Worm (Caenorhabditis elegans) whole organism, midembryonic: Measurements from ENCODE around the gene hlh-29.

Experiments
- T22C8.4 ChIP-seq: fragments of 200-800 bp; sonication (Bioruptor generic); IDR thresholded peaks from 2 replicates; pipeline ENCODE4 v1.3.6; 2022; ENCODE audit warnings: missing genetic modification characterization, missing compliant biosample characterization
- cog-1 ChIP-seq: sonication (generic microtip); optimal IDR thresholded peaks from 2 replicates; lab custom pipeline; 2016; ENCODE audit warnings: missing genetic modification characterization, missing compliant biosample characterization
- flt-1 ChIP-seq: fragments of 200-800 bp; sonication (Bioruptor generic); IDR thresholded peaks from 2 replicates; pipeline ENCODE4 v1.3.6; 2022; ENCODE audit warnings: missing genetic modification characterization, missing compliant biosample characterization
- klf-2 ChIP-seq: fragments of 200-800 bp; sonication (Bioruptor generic); conservative IDR thresholded peaks from 2 replicates; pipeline ENCODE4 v1.3.6; 2022; ENCODE audit warnings: missing genetic modification reagents, missing genetic modification characterization, missing compliant biosample characterization
- med-1 ChIP-seq: sonication (generic microtip); optimal IDR thresholded peaks from 2 replicates; lab custom pipeline; 2017; ENCODE audit warnings: missing genetic modification characterization, mild to moderate bottlenecking, missing compliant biosample characterization, antibody characterized with exemption, missing genetic modification reagents; ENCODE audit not compliant: insufficient read depth
- ref-1 ChIP-seq: fragments of 200-800 bp; sonication (Bioruptor generic); conservative IDR thresholded peaks from 2 replicates; pipeline ENCODE4 v1.3.6; 2022; ENCODE audit warnings: missing genetic modification reagents, missing genetic modification characterization, missing compliant biosample characterization
- tab-1 ChIP-seq: fragments of 200-800 bp; sonication (Bioruptor generic); IDR thresholded peaks from 2 replicates; pipeline ENCODE4 v1.3.6; 2022; ENCODE audit warnings: missing genetic modification characterization, missing compliant biosample characterization
- ztf-23 ChIP-seq: fragments of 200-800 bp; sonication (Bioruptor generic); IDR thresholded peaks from 2 replicates; pipeline ENCODE4 v1.3.6; 2022; ENCODE audit warnings: missing genetic modification reagents, missing genetic modification characterization, missing compliant biosample characterization
- ztf-29 ChIP-seq: fragments of 200-800 bp; sonication (Bioruptor generic); IDR thresholded peaks from 2 replicates; pipeline ENCODE4 v1.3.6; 2022; ENCODE audit warnings: missing genetic modification reagents, missing genetic modification characterization, missing compliant biosample characterization

hlh-29 gene

ce11 chrX:17537568-17537967 lies 10.9 kb downstream of the hlh-29 start:
- TF ChIP-seq flt-1 (GFP tag; lab: Robert Waterston, UW) (no peak), cog-1 (tag; lab: Kevin White, UChicago) (no peak), ztf-29 (GFP tag; lab: Robert Waterston, UW) (no peak), ztf-23 (GFP tag; lab: Robert Waterston, UW) (no peak), med-1 (GFP tag; lab: Kevin White, UChicago) (no peak), klf-2 (GFP tag; lab: Robert Waterston, UW) (no peak), T22C8.4 (GFP tag; lab: Robert Waterston, UW) (no peak), ref-1 (no peak), tab-1 (GFP tag; lab: Robert Waterston, UW) (no peak)

ce11 chrX:17534877-17535276 lies 13.6 kb downstream of the hlh-29 start:
- no peak for TF ChIP-seq cog-1 (tag; lab: Kevin White, UChicago)
- TF ChIP-seq med-1 (GFP tag; lab: Kevin White, UChicago): no peak
- TF ChIP-seq ref-1: no peak

ce11 chrX:17534014-17534465 lies 14.4 kb downstream of the hlh-29 start, which contains the start of gene F31A3.3:
Gene F31A3.3, minus strand, starts transcription at chrX:17534064.
- no peak for TF ChIP-seq tab-1 (GFP tag; lab: Robert Waterston, UW)
- no peak for TF ChIP-seq ztf-29 (GFP tag; lab: Robert Waterston, UW)
- TF ChIP-seq flt-1 (GFP tag; lab: Robert Waterston, UW): no peak
- TF ChIP-seq med-1 (GFP tag; lab: Kevin White, UChicago): no peak
- TF ChIP-seq klf-2 (GFP tag; lab: Robert Waterston, UW): no peak
- TF ChIP-seq cog-1 (tag; lab: Kevin White, UChicago): no peak
- TF ChIP-seq T22C8.4 (GFP tag; lab: Robert Waterston, UW): no peak
- TF ChIP-seq ref-1: no peak
- TF ChIP-seq ztf-23 (GFP tag; lab: Robert Waterston, UW): no peak

DNA sequence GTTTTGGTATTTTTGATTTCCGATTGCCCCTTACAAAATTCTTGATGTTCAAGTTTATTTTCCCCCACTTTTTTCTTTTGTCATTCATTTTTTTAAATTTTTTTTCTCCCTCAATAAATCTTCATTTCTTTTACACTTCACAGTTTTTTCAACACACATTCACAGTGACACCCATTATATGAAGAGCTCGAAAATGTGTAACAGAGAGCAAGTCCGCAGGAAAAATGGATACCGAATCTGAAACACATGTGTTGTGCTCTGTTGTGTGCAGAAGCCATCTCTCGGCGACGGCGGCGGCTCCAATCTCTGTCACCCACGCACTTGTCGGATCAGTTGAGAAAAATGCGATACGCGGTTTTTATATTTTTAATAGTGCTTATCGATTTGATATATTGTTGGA lies 20.4 kb downstream of the hlh-29 start, which contains the start of gene sup-10:
sup-10 (plus strand) TSS at position 277 of the 400 bp plus-strand sequence.
- TF ChIP-seq tab-1 (GFP tag; lab: Robert Waterston, UW) (no peak), T22C8.4 (GFP tag; lab: Robert Waterston, UW) (no peak), ztf-23 (GFP tag; lab: Robert Waterston, UW) (no peak), ztf-29 (GFP tag; lab: Robert Waterston, UW) (no peak), klf-2 (GFP tag; lab: Robert Waterston, UW) (no peak)

ce11 chrX:17527377-17527776 lies 21.1 kb downstream of the hlh-29 start:
- no peak for TF ChIP-seq cog-1 (tag; lab: Kevin White, UChicago)
- no peak for TF ChIP-seq med-1 (GFP tag; lab: Kevin White, UChicago)
- no peak for TF ChIP-seq T22C8.4 (GFP tag; lab: Robert Waterston, UW)
- TF ChIP-seq ref-1: no peak
- no peak for TF ChIP-seq ztf-29 (GFP tag; lab: Robert Waterston, UW)
- TF ChIP-seq ztf-23 (GFP tag; lab: Robert Waterston, UW): no peak
- TF ChIP-seq flt-1 (GFP tag; lab: Robert Waterston, UW): no peak
- no peak for TF ChIP-seq klf-2 (GFP tag; lab: Robert Waterston, UW)
- no peak for TF ChIP-seq tab-1 (GFP tag; lab: Robert Waterston, UW)

ce11 chrX:17521425-17521824 lies 27.0 kb downstream of the hlh-29 start:
- TF ChIP-seq med-1 (GFP tag; lab: Kevin White, UChicago): no peak
- no peak for TF ChIP-seq ztf-29 (GFP tag; lab: Robert Waterston, UW)

DNA sequence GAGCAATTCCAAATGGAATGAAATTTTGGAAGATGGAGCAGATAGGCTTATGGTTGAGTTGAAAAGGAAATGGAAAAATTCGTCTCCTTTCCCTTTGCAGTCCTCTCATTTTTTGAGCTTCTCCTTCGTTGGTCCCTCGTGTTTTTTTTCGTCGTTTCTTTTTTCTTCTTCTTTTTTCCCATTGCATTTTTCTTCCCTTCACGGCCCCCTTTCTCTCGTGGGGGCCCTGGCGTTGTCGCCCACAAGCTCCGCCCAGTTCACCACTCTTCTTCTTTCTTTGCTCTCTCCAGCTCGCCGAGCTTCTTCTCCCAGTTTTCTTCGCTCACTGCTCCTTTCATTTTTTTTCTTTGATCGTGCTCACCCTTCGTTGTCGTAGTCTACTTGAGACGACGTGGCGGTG lies 29.0 kb downstream of the hlh-29 start:
- no peak for TF ChIP-seq med-1 (GFP tag; lab: Kevin White, UChicago)
- TF ChIP-seq tab-1 (GFP tag; lab: Robert Waterston, UW): no peak
- no peak for TF ChIP-seq ref-1
- no peak for TF ChIP-seq T22C8.4 (GFP tag; lab: Robert Waterston, UW)
- TF ChIP-seq cog-1 (tag; lab: Kevin White, UChicago): no peak
- TF ChIP-seq flt-1 (GFP tag; lab: Robert Waterston, UW): no peak
- TF ChIP-seq ztf-29 (GFP tag; lab: Robert Waterston, UW): no peak
- no peak for TF ChIP-seq klf-2 (GFP tag; lab: Robert Waterston, UW)
- no peak for TF ChIP-seq ztf-23 (GFP tag; lab: Robert Waterston, UW)

- TF ChIP-seq klf-2 (GFP tag; lab: Robert Waterston, UW) (no peak), ztf-29 (GFP tag; lab: Robert Waterston, UW) (no peak), flt-1 (GFP tag; lab: Robert Waterston, UW) (no peak), T22C8.4 (GFP tag; lab: Robert Waterston, UW) (no peak), med-1 (GFP tag; lab: Kevin White, UChicago) (no peak), cog-1 (tag; lab: Kevin White, UChicago) (no peak), tab-1 (GFP tag; lab: Robert Waterston, UW) (no peak), ztf-23 (GFP tag; lab: Robert Waterston, UW) (no peak), ref-1 (no peak)
These were observed 30.1 kb downstream of the hlh-29 start for ce11 chrX:17518293-17518692.

DNA sequence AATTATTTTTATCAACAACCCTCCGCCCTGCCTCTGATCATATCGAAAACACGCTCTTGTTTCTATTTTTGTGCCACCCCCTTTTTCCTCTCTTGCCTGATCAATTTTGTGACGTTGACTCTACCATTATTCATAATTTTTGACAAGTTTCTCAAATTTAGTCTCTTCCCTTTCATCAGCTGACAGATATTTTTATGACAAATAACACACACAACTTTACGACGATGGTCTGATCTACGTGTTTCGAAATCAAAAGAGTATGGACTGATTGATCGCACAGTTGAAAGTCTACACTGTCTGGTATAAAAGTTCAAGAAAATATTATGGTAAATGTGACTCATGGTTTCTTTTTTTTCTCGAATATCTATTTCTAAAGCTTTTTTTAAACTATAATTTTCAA lies 30.6 kb downstream of the hlh-29 start:
- TF ChIP-seq flt-1 (GFP tag; lab: Robert Waterston, UW) (no peak), klf-2 (GFP tag; lab: Robert Waterston, UW) (no peak), med-1 (GFP tag; lab: Kevin White, UChicago) (no peak), ztf-29 (GFP tag; lab: Robert Waterston, UW) (no peak), cog-1 (tag; lab: Kevin White, UChicago) (no peak), T22C8.4 (GFP tag; lab: Robert Waterston, UW) (no peak), ztf-23 (GFP tag; lab: Robert Waterston, UW) (no peak), ref-1 (no peak), tab-1 (GFP tag; lab: Robert Waterston, UW) (no peak)

ce11 chrX:17516941-17517340 lies 31.5 kb downstream of the hlh-29 start:
- TF ChIP-seq klf-2 (GFP tag; lab: Robert Waterston, UW) (no peak), tab-1 (GFP tag; lab: Robert Waterston, UW) (no peak), med-1 (GFP tag; lab: Kevin White, UChicago) (no peak)
